Worm (Caenorhabditis elegans) whole organism, early embryonic: ENCODE measurements around the gene npp-26.

ENCODE experiments used
- B0310.2 ChIP-seq: sonication (generic microtip); optimal IDR thresholded peaks from 2 replicates; lab custom pipeline; 2016; ENCODE audit warnings: mild to moderate bottlenecking, missing genetic modification characterization, missing compliant biosample characterization
- ama-1 ChIP-seq: fragments of 150-350 bp; optimal IDR thresholded peaks from 2 replicates; lab custom pipeline; 2014
- ceh-36 ChIP-seq: sonication (generic microtip); optimal IDR thresholded peaks from 2 replicates; lab custom pipeline; 2016; ENCODE audit warnings: missing genetic modification characterization, inconsistent platforms, missing compliant biosample characterization
- flt-1 ChIP-seq: fragments of 200-800 bp; sonication (Bioruptor generic); IDR thresholded peaks from 2 replicates; pipeline ENCODE4 v1.3.6; 2022; ENCODE audit warnings: missing genetic modification characterization, missing compliant biosample characterization
- pes-1 ChIP-seq: fragments of 200-800 bp; sonication (Bioruptor generic); IDR thresholded peaks from 2 replicates; pipeline ENCODE4 v1.3.6; 2022; ENCODE audit warnings: missing genetic modification reagents, missing genetic modification characterization, missing compliant biosample characterization
- scrt-1 ChIP-seq: fragments of 200-800 bp; sonication (Bioruptor generic); IDR thresholded peaks from 2 replicates; pipeline ENCODE4 v1.3.6; 2022; ENCODE audit warnings: missing genetic modification characterization, missing compliant biosample characterization
- tbx-11 ChIP-seq: fragments of 200-800 bp; sonication (Bioruptor generic); IDR thresholded peaks from 2 replicates; pipeline ENCODE4 v1.3.6; 2022; ENCODE audit warnings: missing genetic modification characterization, missing compliant biosample characterization
- tbx-37 ChIP-seq: fragments of 200-800 bp; sonication (Bioruptor generic); conservative IDR thresholded peaks from 2 replicates; pipeline ENCODE4 v1.3.6; 2022; ENCODE audit warnings: missing genetic modification reagents, missing genetic modification characterization, missing compliant biosample characterization

DNA sequence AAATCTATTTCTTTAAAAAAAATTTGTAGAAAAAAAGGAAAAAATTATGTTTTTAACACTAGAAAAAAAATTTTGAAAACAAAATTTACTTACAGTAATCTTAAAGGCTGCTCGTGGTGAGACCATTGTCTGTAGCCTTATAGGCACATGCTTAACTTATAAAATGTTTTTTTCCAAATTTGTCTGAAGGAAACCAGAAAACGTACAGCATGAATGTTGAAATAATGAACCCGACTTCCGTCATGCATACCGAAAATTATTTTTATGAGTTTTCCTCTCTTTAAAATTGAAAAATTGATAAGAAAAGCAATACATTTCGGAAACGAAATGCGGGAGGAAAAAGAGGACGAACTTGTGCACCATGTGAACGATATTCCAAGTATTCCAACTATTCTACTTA lies 7.3 kb downstream of the npp-26 start, which contains the start of gene R11E3.2:
- TF ChIP-seq B0310.2 (no peak), ama-1 (lab: Kevin White, UChicago) (no peak), ceh-36 (tag; lab: Kevin White, UChicago) (no peak), tbx-11 (GFP tag; lab: Robert Waterston, UW) (no peak), tbx-37 (GFP tag; lab: Robert Waterston, UW) (no peak), scrt-1 (GFP tag; lab: Robert Waterston, UW) (no peak), pes-1 (GFP tag; lab: Robert Waterston, UW) (no peak), flt-1 (GFP tag; lab: Robert Waterston, UW) (no peak)
